Worm (Caenorhabditis elegans): ENCODE measurements around the gene nas-32.
A peak's percentile ranks its signal among the peaks of the same experiment; 100 is the strongest.

nas-32 gene

DNA sequence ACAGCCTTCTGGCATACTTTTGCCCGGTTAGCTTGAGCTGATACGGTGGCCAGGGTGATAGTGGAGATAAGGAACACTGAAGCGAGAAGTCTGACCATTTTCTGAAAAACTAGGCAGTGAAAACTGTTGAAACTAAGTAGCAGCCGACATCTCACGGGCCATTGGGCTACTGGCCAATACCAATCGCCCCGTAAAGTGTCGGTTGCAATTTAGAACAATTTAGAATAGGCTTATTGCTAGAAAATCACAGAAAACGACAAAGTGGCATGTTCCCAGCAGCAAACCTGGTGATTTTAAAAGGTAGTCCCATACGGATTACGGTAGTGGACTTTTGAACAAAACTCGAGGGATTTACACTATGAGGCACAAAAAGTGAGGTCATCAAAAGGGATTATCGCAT is 28.0 kb downstream of the nas-32 start, which contains the start of gene T02B11.4:
Gene T02B11.4 (minus strand): TSS at position 101 of the 400 bp plus-strand sequence.
- TF ChIP-seq nhr-43 (tag; optimal IDR thresholded peaks at IDR 0.05; ENCODE audit: poor library complexity, severe bottlenecking) (no peak), pha-4 (tag; optimal IDR thresholded peaks at IDR 0.05) (no peak), lin-39 (tag; optimal IDR thresholded peaks at IDR 0.05) (no peak), pqm-1 (tag; optimal IDR thresholded peaks at IDR 0.05) (no peak), nhr-76 (tag; optimal IDR thresholded peaks at IDR 0.05) (no peak), hmg-11 (tag; optimal IDR thresholded peaks at IDR 0.05) (no peak), ceh-28 (tag; optimal IDR thresholded peaks at IDR 0.05) (no peak), unc-39 (tag; optimal IDR thresholded peaks at IDR 0.05) (no peak), tbx-2 (tag; optimal IDR thresholded peaks at IDR 0.05) (no peak), fkh-10 (GFP tag; optimal IDR thresholded peaks at IDR 0.05) (no peak), nhr-25 (tag; optimal IDR thresholded peaks at IDR 0.05) (no peak), nhr-67 (tag; optimal IDR thresholded peaks at IDR 0.05) (no peak)

DNA sequence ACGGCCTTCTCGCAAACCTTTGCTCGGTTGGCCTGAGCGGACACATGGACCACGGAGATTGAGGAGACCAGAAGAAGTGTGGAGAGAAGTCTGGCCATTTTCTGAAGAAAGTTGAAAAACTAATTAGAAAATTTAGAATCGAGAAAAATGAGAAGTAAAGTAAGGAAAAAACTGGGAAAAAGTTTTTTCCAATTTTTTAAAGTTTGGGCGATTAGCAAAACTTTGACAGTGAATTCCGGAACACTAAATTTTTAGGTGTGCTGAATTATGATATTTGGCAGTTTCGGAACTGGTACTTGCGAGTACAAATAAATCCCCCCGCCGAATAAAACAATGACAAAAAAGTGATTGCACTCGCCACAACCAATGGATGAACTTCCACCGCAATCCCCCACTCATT is 32.3 kb downstream of the nas-32 start, which contains the start of gene T02B11.3:
Gene T02B11.3 (minus strand): TSS at position 101 of the 400 bp plus-strand sequence.
- TF ChIP-seq nhr-43 (tag; optimal IDR thresholded peaks at IDR 0.05; ENCODE audit: poor library complexity, severe bottlenecking): no peak
- no peak for TF ChIP-seq skn-1 (tag; optimal IDR thresholded peaks at IDR 0.05)
- no peak for TF ChIP-seq tbx-2 (tag; optimal IDR thresholded peaks at IDR 0.05)
- no peak for TF ChIP-seq pqm-1 (tag; optimal IDR thresholded peaks at IDR 0.05)
- no peak for TF ChIP-seq mdl-1 (tag; optimal IDR thresholded peaks at IDR 0.05)
- no peak for TF ChIP-seq elt-1 (tag; optimal IDR thresholded peaks at IDR 0.05)
- no peak for TF ChIP-seq fkh-2 (tag; optimal IDR thresholded peaks at IDR 0.05)
- no peak for TF ChIP-seq unc-62 (GFP tag; optimal IDR thresholded peaks at IDR 0.05)
- TF ChIP-seq pha-4 (tag; optimal IDR thresholded peaks at IDR 0.05): no peak
- no peak for TF ChIP-seq unc-39 (tag; optimal IDR thresholded peaks at IDR 0.05)
- no peak for TF ChIP-seq zag-1 (tag; optimal IDR thresholded peaks at IDR 0.05)
- TF ChIP-seq ceh-16 (tag; optimal IDR thresholded peaks at IDR 0.05): no peak
- TF ChIP-seq lin-39 (tag; optimal IDR thresholded peaks at IDR 0.05): no peak
- TF ChIP-seq elt-2 (tag; optimal IDR thresholded peaks at IDR 0.05): no peak
- no peak for TF ChIP-seq egl-27 (tag; optimal IDR thresholded peaks at IDR 0.05)

DNA sequence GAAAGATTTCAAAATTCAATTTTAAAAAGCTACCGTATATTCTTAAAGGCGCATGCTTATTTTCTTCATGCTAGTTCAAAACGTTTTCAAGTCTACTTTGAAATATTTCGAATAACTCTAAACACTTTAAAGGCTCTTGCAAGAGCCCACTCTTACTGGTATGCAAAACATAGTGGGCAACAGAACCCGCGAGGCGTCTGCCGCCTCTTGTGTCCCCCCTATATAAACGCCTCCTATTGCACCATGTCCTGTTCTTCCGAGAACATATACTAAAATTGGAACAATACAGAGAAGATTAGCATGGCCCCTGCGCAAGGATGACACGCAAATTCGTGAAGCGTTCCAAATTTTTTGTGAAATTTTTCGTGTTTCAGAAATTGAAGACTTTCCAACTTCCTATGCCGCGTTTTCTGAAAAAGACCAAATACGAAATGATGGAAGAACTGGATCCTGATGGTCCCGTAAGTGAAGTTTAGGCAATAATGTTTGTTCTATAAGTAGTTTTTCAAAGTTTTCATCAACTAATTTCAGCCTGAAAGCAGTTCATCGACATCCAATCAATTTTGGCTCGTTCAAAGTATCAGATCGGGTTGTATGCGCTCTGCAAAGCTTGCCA is 40.0 kb downstream of the nas-32 start:
- TF ChIP-seq lin-15B (tag; optimal IDR thresholded peaks at IDR 0.05) (no peak), snpc-4 (tag; optimal IDR thresholded peaks at IDR 0.05) (peak; percentile 84), lin-39 (tag; optimal IDR thresholded peaks at IDR 0.05) (no peak), nhr-25 (tag; optimal IDR thresholded peaks at IDR 0.05) (no peak), zag-1 (tag; optimal IDR thresholded peaks at IDR 0.05) (no peak)

DNA sequence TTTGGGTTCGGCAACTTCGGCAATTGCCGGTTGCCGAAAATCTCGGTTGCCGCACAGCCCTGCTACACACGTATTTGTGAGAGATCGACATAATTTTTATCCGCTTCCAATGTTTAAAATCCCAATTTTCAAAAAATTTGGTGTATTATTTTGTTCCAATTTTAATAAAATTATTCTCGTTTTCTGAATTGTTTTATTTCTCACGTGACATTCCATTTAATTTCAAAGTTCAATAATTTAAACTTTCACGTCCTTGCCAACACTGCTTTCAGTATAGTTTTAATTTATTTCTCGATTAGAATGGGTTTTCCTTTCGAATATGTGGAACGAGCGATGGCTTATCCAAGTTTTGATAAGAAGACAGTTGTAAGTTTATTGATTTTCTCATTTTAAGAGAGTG is 42.4 kb downstream of the nas-32 start, which contains the start of gene K09C6.2:
Gene K09C6.2 (plus strand): TSS at position 301 of the 400 bp plus-strand sequence.
- TF ChIP-seq daf-12 (tag; optimal IDR thresholded peaks at IDR 0.05) (no peak), pha-4 (tag; optimal IDR thresholded peaks at IDR 0.05) (no peak), fos-1 (tag; optimal IDR thresholded peaks at IDR 0.05) (no peak)

DNA sequence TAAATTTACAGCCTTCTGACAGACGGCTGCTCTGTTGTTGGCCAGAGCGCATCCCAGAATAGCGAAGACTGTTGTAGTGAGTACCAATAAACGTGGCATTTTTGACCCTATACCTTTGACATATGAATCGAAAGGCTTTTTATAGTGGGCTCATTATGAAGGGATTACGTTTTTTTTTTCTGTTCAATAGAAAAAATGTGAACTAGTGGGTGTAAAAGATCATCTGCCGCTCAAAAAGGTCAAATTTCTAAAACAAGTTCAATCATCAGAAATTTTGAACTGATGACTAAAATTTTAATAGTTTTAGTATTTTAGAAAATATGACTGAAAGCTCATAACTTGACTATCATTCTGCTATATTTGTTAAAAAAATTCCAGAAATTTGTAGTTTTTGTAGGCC is 44.0 kb downstream of the nas-32 start, which contains the start of gene K09C6.9:
Gene K09C6.9 (minus strand): TSS at position 101 of the 400 bp plus-strand sequence.
- TF ChIP-seq lsy-12 (tag; optimal IDR thresholded peaks at IDR 0.05) (no peak), nhr-43 (tag; optimal IDR thresholded peaks at IDR 0.05; ENCODE audit: poor library complexity, severe bottlenecking) (no peak), aly-2 (tag; optimal IDR thresholded peaks at IDR 0.05) (no peak), ceh-9 (tag; optimal IDR thresholded peaks at IDR 0.05) (no peak), egl-5 (tag; optimal IDR thresholded peaks at IDR 0.05) (no peak), fkh-10 (GFP tag; optimal IDR thresholded peaks at IDR 0.05) (no peak), nhr-77 (tag; optimal IDR thresholded peaks at IDR 0.05) (no peak), unc-39 (tag; optimal IDR thresholded peaks at IDR 0.05) (no peak), mml-1 (tag; optimal IDR thresholded peaks at IDR 0.05) (no peak), nhr-25 (tag; optimal IDR thresholded peaks at IDR 0.05) (no peak), elt-2 (tag; optimal IDR thresholded peaks at IDR 0.05) (no peak)

DNA sequence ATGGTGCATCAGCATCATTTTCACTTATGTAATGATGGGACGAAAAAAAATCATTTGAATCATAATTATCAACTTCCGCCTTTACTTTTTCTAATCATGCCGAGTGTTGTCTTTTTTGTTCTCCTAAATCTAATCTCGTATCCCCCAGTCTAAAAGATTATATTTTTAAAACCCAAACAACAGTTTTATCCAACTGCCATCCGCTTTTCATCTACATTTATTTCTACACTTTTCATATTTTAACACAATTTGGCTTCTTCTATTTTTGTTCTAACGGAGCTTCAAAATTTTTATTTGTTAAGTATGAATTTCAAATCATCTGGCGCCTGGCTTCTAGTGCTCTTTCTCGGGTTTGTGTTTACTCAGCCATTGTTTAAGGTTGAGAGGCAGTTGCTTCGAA is 46.8 kb downstream of the nas-32 start, which contains the start of gene K09C6.3:
Gene K09C6.3 (plus strand): TSS at position 301 of the 400 bp plus-strand sequence.
- no peak for TF ChIP-seq fkh-2 (tag; optimal IDR thresholded peaks at IDR 0.05)
- no peak for TF ChIP-seq nhr-77 (tag; optimal IDR thresholded peaks at IDR 0.05)
- no peak for TF ChIP-seq skn-1 (tag; optimal IDR thresholded peaks at IDR 0.05)
- no peak for TF ChIP-seq sea-2 (GFP tag; optimal IDR thresholded peaks at IDR 0.05)
- no peak for TF ChIP-seq ztf-4 (tag; optimal IDR thresholded peaks at IDR 0.05)
- TF ChIP-seq elt-3 (tag; optimal IDR thresholded peaks at IDR 0.05): no peak
- TF ChIP-seq lin-15B (tag; optimal IDR thresholded peaks at IDR 0.05): no peak
- TF ChIP-seq mml-1 (tag; optimal IDR thresholded peaks at IDR 0.05): no peak
- TF ChIP-seq ceh-82 (tag; optimal IDR thresholded peaks at IDR 0.05): no peak
